Worm (Caenorhabditis elegans): ENCODE data around the gene F54E4.3.

The F54E4.3 gene

DNA sequence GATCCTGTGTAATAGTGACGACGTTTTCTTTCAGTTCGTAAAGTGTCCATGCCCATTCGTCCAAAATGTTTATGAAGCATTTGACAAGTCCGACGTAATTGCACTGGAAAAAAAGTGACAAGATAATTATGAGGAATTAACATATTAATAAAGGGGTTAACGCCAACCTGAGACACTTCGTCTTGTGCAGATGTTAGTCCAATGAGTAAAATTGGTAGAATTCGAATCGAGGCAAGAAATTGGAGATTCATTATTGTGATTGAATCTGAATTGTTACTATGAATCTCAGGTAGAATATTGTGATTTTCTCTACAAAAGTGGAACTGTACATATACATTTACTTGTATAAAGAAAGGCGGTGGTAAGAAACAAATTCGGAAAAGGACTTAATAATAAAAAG is at the start of gene F54E4.3:
F54E4.3 (minus strand) TSS at position 265 of the 400 bp plus-strand sequence.
- TF ChIP-seq hsf-1 (GFP tag; IDR thresholded peaks at IDR 0.05) (no peak), mes-4 (tag; optimal IDR thresholded peaks at IDR 0.05) (no peak), F49E8.2 (tag; optimal IDR thresholded peaks at IDR 0.05; ENCODE audit: insufficient read depth) (no peak), T07F8.4 (tag; optimal IDR thresholded peaks at IDR 0.05) (no peak), chd-7 (tag; optimal IDR thresholded peaks at IDR 0.05) (no peak), somi-1 (GFP tag; optimal IDR thresholded peaks at IDR 0.05) (no peak), aptf-2 (GFP tag; conservative IDR thresholded peaks at IDR 0.05) (no peak), madf-3 (GFP tag; IDR thresholded peaks at IDR 0.05) (no peak), F57C9.4 (tag; optimal IDR thresholded peaks at IDR 0.05) (no peak), ztf-22 (GFP tag; optimal IDR thresholded peaks at IDR 0.05) (no peak), ets-4 (GFP tag; optimal IDR thresholded peaks at IDR 0.05) (no peak), B0019.2 (GFP tag; conservative IDR thresholded peaks at IDR 0.05) (no peak), mcd-1 (GFP tag; IDR thresholded peaks at IDR 0.05) (no peak), F33H1.4 (GFP tag; IDR thresholded peaks at IDR 0.05) (no peak), let-607 (tag; optimal IDR thresholded peaks at IDR 0.05) (no peak), ztf-26 (tag; optimal IDR thresholded peaks at IDR 0.05) (no peak), Y79H2A.3 (GFP tag; conservative IDR thresholded peaks at IDR 0.05) (no peak), C17E4.6 (GFP tag; IDR thresholded peaks at IDR 0.05) (no peak), ama-1 (optimal IDR thresholded peaks at IDR 0.05) (no peak), ama-1 (GFP tag; optimal IDR thresholded peaks at IDR 0.05) (no peak)

DNA sequence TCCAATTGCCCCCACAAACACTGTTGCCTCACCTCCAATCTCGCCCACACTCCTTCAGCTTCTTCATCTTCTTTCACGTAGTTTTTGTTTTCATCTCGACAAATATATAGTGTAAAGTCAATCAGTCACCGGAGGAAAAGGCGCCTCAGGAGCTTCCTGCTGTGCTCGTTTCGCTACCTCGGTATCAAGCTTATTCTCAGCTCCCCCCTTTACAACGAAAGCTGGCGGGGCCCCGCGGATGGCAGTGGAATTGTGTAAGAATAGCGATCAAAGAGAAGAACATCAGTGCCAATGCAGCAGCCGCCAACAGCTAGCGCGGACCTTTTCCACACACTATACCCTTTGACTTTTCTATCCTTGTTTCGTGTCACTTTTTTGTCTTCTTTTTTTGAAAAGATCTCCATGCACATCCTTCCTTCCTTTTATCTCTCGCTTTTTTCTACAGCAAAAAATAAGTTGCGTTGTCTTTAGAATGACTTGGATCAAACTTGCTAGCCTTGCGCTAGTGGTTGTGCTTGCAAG is 48.2 kb upstream of the F54E4.3 start, which contains the start of gene csq-1:
csq-1 (plus strand) TSS at position 472 of the 522 bp plus-strand sequence.
- TF ChIP-seq lsl-1 (GFP tag; optimal IDR thresholded peaks at IDR 0.05), result no peak
- TF ChIP-seq pbrm-1 (GFP tag; IDR thresholded peaks at IDR 0.05), result no peak
- peak; percentile 42; the same call in 1 of the 2 replicates for TF ChIP-seq zfh-2 (GFP tag; conservative IDR thresholded peaks at IDR 0.05)
- TF ChIP-seq B0019.2 (GFP tag; conservative IDR thresholded peaks at IDR 0.05), result no peak
- TF ChIP-seq ztf-18 (tag; optimal IDR thresholded peaks at IDR 0.05), result no peak

DNA sequence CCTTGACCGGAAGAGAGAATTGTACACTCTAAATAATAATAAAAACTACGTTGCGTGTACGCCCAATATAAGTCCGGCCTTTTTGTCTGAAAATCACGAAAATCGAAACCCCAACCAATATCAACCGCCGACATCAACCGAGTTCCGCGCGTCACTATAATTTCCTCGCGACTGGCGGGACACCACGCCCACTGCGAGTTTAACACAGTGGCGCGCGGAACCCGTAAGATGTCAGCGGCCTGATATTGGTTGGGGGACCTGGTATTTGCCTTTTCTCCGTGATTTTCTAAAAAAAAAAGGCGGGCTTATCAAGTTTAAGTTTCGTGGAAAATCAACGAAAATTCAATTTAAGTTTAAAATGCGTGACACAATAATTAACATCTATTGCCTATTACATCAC is 44.3 kb upstream of the F54E4.3 start:
- TF ChIP-seq B0019.2 (GFP tag; conservative IDR thresholded peaks at IDR 0.05) (no peak), snpc-4 (GFP tag; optimal IDR thresholded peaks at IDR 0.05) (no peak), snpc-4 (tag; optimal IDR thresholded peaks at IDR 0.05) (peak in 3 of 4 experiments; percentile 69 to 91 (median 88)), dox-1 (GFP tag; IDR thresholded peaks at IDR 0.05) (no peak), hrde-1 (tag; optimal IDR thresholded peaks at IDR 0.05; ENCODE audit: borderline replicate concordance) (no peak), lsy-27 (tag; optimal IDR thresholded peaks at IDR 0.05; ENCODE audit: borderline replicate concordance, insufficient read depth) (no peak), Y56A3A.18 (GFP tag; IDR thresholded peaks at IDR 0.05) (no peak)

DNA sequence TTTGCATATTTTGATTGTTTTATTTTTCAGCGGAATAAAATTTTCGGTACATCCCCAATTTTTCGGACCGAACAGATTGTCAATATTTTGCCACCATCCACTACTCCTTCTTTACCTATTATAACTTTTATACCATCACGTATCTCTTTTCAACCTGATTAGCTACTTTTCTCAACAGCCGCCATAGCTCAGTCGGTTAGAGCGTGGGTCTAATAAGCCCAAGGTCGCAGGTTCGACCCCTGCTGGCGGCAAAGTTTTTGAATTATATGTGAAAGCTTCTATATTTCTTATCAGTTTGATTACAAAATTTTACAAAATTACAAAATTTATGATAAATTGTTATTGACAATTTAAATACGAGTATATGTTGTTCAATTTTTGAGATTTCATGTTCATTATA is 42.8 kb upstream of the F54E4.3 start:
- TF ChIP-seq F57C9.4 (tag; optimal IDR thresholded peaks at IDR 0.05) (no peak), ama-1 (optimal IDR thresholded peaks at IDR 0.05) (no peak), ama-1 (GFP tag; optimal IDR thresholded peaks at IDR 0.05) (peak in 1 of 2 experiments; percentile 40), him-1 (tag; optimal IDR thresholded peaks at IDR 0.05) (peak; percentile 77), rcor-1 (GFP tag; IDR thresholded peaks at IDR 0.05) (peak; percentile 8; the same call in 1 of the 2 replicates), K11D2.4 (GFP tag; IDR thresholded peaks at IDR 0.05) (no peak), F39B2.1 (GFP tag; IDR thresholded peaks at IDR 0.05) (no peak), B0261.1 (tag; optimal IDR thresholded peaks at IDR 0.05) (peak; percentile 71), hmg-1.2 (GFP tag; IDR thresholded peaks at IDR 0.05) (peak; percentile 40; the same call in 1 of the 2 replicates), madf-8 (GFP tag; conservative IDR thresholded peaks at IDR 0.05) (no peak), snpc-1.3 (tag; optimal IDR thresholded peaks at IDR 0.05; ENCODE audit: insufficient read depth) (peak; percentile 44), ztf-25 (GFP tag; IDR thresholded peaks at IDR 0.05) (0 out of 2 replicates have a peak, but pooled peaks have one; percentile 68), B0336.3 (GFP tag; IDR thresholded peaks at IDR 0.05) (no peak), egl-44 (GFP tag; IDR thresholded peaks at IDR 0.05) (0 out of 2 replicates have a peak, but pooled peaks have one; percentile 21), dpff-1 (tag; optimal IDR thresholded peaks at IDR 0.05) (no peak), attf-3 (GFP tag; conservative IDR thresholded peaks at IDR 0.05) (no peak), rec-8 (tag; optimal IDR thresholded peaks at IDR 0.05) (peak in 1 of 2 experiments; percentile 49)
